Worm (Caenorhabditis elegans): ENCODE data around the gene F44E2.7.
A peak's percentile ranks its signal among the peaks of the same experiment; 100 is the strongest.

The F44E2.7 gene

ce11 chrIII:8829245-8829644 lies 19.0 kb downstream of the F44E2.7 start, which contains the start of gene F44E2.3:
TSS of gene F44E2.3 (minus strand) at chrIII:8829305.
- TF ChIP-seq ref-1 (GFP tag; conservative IDR thresholded peaks at IDR 0.05) (no peak), med-1 (GFP tag; optimal IDR thresholded peaks at IDR 0.05; ENCODE audit: insufficient read depth) (no peak), klf-2 (GFP tag; conservative IDR thresholded peaks at IDR 0.05) (no peak), tab-1 (GFP tag; IDR thresholded peaks at IDR 0.05) (no peak), ztf-23 (GFP tag; IDR thresholded peaks at IDR 0.05) (no peak)

- TF ChIP-seq ref-1 (GFP tag; conservative IDR thresholded peaks at IDR 0.05), result no peak
- no peak for TF ChIP-seq tab-1 (GFP tag; IDR thresholded peaks at IDR 0.05)
- no peak for TF ChIP-seq ztf-29 (GFP tag; IDR thresholded peaks at IDR 0.05)
- no peak for TF ChIP-seq flt-1 (GFP tag; IDR thresholded peaks at IDR 0.05)
- TF ChIP-seq T22C8.4 (GFP tag; IDR thresholded peaks at IDR 0.05), result no peak
- TF ChIP-seq med-1 (GFP tag; optimal IDR thresholded peaks at IDR 0.05; ENCODE audit: insufficient read depth), result no peak
- TF ChIP-seq klf-2 (GFP tag; conservative IDR thresholded peaks at IDR 0.05), result no peak
- no peak for TF ChIP-seq cog-1 (tag; optimal IDR thresholded peaks at IDR 0.05)
- TF ChIP-seq ztf-23 (GFP tag; IDR thresholded peaks at IDR 0.05), result no peak
Observed at ce11 chrIII:8827128-8827527, 21.1 kb downstream of the F44E2.7 start, which contains the start of gene F54F2.9. TSS of gene F54F2.9 (minus strand) at chrIII:8827228.

- TF ChIP-seq flt-1 (GFP tag; IDR thresholded peaks at IDR 0.05) (no peak), med-1 (GFP tag; optimal IDR thresholded peaks at IDR 0.05; ENCODE audit: insufficient read depth) (no peak), klf-2 (GFP tag; conservative IDR thresholded peaks at IDR 0.05) (no peak), cog-1 (tag; optimal IDR thresholded peaks at IDR 0.05) (no peak), ztf-29 (GFP tag; IDR thresholded peaks at IDR 0.05) (no peak), T22C8.4 (GFP tag; IDR thresholded peaks at IDR 0.05) (no peak)
Observed at ce11 chrIII:8824556-8824955, 23.7 kb downstream of the F44E2.7 start.

- TF ChIP-seq ztf-23 (GFP tag; IDR thresholded peaks at IDR 0.05), result no peak
- TF ChIP-seq klf-2 (GFP tag; conservative IDR thresholded peaks at IDR 0.05), result no peak
- TF ChIP-seq T22C8.4 (GFP tag; IDR thresholded peaks at IDR 0.05), result no peak
- no peak for TF ChIP-seq flt-1 (GFP tag; IDR thresholded peaks at IDR 0.05)
Observed at ce11 chrIII:8818599-8818998, 29.7 kb downstream of the F44E2.7 start, which contains the start of gene pat-2. TSS of gene pat-2 (plus strand) at chrIII:8818899.

ce11 chrIII:8815699-8816098 lies 32.6 kb downstream of the F44E2.7 start:
- TF ChIP-seq ztf-23 (GFP tag; IDR thresholded peaks at IDR 0.05) (no peak), flt-1 (GFP tag; IDR thresholded peaks at IDR 0.05) (no peak)

- TF ChIP-seq flt-1 (GFP tag; IDR thresholded peaks at IDR 0.05), result no peak
Observed at ce11 chrIII:8811111-8811510, 37.2 kb downstream of the F44E2.7 start.

ce11 chrIII:8809245-8809971 lies 38.9 kb downstream of the F44E2.7 start, which contains the start of gene prx-19:
TSS of gene prx-19 (minus strand) at chrIII:8809295.
- TF ChIP-seq cog-1 (tag; optimal IDR thresholded peaks at IDR 0.05) (peak; percentile 45), ztf-29 (GFP tag; IDR thresholded peaks at IDR 0.05) (no peak)

ce11 chrIII:8807246-8807645 lies 41.0 kb downstream of the F44E2.7 start, which contains the start of gene F54F2.7:
TSS of gene F54F2.7 (minus strand) at chrIII:8807346.
- TF ChIP-seq cog-1 (tag; optimal IDR thresholded peaks at IDR 0.05) (no peak), ref-1 (GFP tag; conservative IDR thresholded peaks at IDR 0.05) (no peak), med-1 (GFP tag; optimal IDR thresholded peaks at IDR 0.05; ENCODE audit: insufficient read depth) (no peak), ztf-23 (GFP tag; IDR thresholded peaks at IDR 0.05) (no peak), tab-1 (GFP tag; IDR thresholded peaks at IDR 0.05) (no peak), T22C8.4 (GFP tag; IDR thresholded peaks at IDR 0.05) (no peak), klf-2 (GFP tag; conservative IDR thresholded peaks at IDR 0.05) (no peak), ztf-29 (GFP tag; IDR thresholded peaks at IDR 0.05) (no peak), flt-1 (GFP tag; IDR thresholded peaks at IDR 0.05) (no peak)

ce11 chrIII:8805815-8806214 lies 42.5 kb downstream of the F44E2.7 start:
- TF ChIP-seq ref-1 (GFP tag; conservative IDR thresholded peaks at IDR 0.05), result no peak
- TF ChIP-seq klf-2 (GFP tag; conservative IDR thresholded peaks at IDR 0.05), result no peak
- no peak for TF ChIP-seq tab-1 (GFP tag; IDR thresholded peaks at IDR 0.05)
- TF ChIP-seq med-1 (GFP tag; optimal IDR thresholded peaks at IDR 0.05; ENCODE audit: insufficient read depth), result no peak
- TF ChIP-seq cog-1 (tag; optimal IDR thresholded peaks at IDR 0.05), result no peak
- TF ChIP-seq ztf-29 (GFP tag; IDR thresholded peaks at IDR 0.05), result no peak
- TF ChIP-seq flt-1 (GFP tag; IDR thresholded peaks at IDR 0.05), result no peak
- no peak for TF ChIP-seq T22C8.4 (GFP tag; IDR thresholded peaks at IDR 0.05)
- no peak for TF ChIP-seq ztf-23 (GFP tag; IDR thresholded peaks at IDR 0.05)

ce11 chrIII:8801864-8802818 lies 46.1 kb downstream of the F44E2.7 start:
- no peak for TF ChIP-seq klf-2 (GFP tag; conservative IDR thresholded peaks at IDR 0.05)
- no peak for TF ChIP-seq med-1 (GFP tag; optimal IDR thresholded peaks at IDR 0.05; ENCODE audit: insufficient read depth)
- TF ChIP-seq ztf-23 (GFP tag; IDR thresholded peaks at IDR 0.05), result no peak
- TF ChIP-seq flt-1 (GFP tag; IDR thresholded peaks at IDR 0.05), result peak; percentile 78
- TF ChIP-seq ref-1 (GFP tag; conservative IDR thresholded peaks at IDR 0.05), result no peak
- TF ChIP-seq tab-1 (GFP tag; IDR thresholded peaks at IDR 0.05), result no peak
- TF ChIP-seq cog-1 (tag; optimal IDR thresholded peaks at IDR 0.05), result peak; percentile 98
- TF ChIP-seq ztf-29 (GFP tag; IDR thresholded peaks at IDR 0.05), result peak; percentile 71
- no peak for TF ChIP-seq T22C8.4 (GFP tag; IDR thresholded peaks at IDR 0.05)
